Worm (Caenorhabditis elegans): Measurements from ENCODE around the gene Y97E10AL.1.

DNA sequence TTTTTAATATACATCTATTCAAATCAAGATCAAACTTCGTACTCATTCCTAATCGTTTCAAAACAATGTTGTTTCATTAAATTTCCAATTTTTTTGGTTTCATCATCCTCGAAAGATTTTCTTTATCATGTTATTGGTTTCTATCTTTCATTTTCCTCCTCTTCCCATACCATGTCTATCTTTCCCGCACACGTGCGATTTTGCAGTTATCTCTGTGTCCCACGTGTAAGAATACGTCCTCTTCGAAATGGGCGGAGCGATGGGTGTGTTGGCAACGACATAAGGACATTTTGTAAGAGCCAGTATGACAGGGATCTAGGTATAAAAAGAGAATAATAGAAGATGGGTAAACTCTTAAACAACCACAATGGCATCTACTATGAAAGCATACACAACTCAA lies 40.4 kb downstream of the Y97E10AL.1 start, which contains the start of gene F43H9.4:
- no peak for TF ChIP-seq W03F9.2 (tag; optimal IDR thresholded peaks at IDR 0.05)
- no peak for TF ChIP-seq him-1 (tag; optimal IDR thresholded peaks at IDR 0.05)

Measured in whole organism, L4/young adult.